Fruit fly (Drosophila melanogaster): ENCODE measurements around the gene TwdlZ.

TwdlZ gene

DNA sequence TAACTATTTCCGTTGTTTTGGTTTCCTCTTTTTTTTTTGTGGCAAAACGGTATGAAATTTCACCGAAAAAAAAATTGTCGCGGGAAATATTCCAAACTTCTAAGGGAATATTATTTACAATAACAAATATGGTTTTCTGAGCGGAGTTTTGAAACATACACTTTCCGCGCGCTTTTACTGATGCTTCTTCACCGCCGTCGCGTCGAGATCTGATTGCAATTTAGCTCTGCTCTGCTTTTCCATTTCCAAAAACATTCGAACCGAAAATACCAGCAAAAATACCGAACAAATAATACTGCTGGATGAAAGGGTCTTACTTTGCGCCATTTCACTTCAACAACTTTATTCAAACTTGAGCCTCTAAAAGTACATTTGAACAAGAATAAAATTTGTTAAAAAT lies 43.0 kb upstream of the TwdlZ start, which contains the start of gene Septin4 (continued):
- TF ChIP-seq ken (GFP tag; IDR thresholded peaks at IDR 0.05) (no peak), Ada2b (GFP tag; IDR thresholded peaks at IDR 0.05) (no peak), CG10209 (GFP tag; optimal IDR thresholded peaks at IDR 0.05) (no peak), CG2199 (GFP tag; IDR thresholded peaks at IDR 0.05) (no peak), jigr1 (GFP tag; IDR thresholded peaks at IDR 0.05) (no peak), sens (GFP tag) (peak; percentile 19), CoRest (tag; optimal IDR thresholded peaks at IDR 0.05) (no peak), CG10267 (tag; optimal IDR thresholded peaks at IDR 0.05) (no peak), her (GFP tag; optimal IDR thresholded peaks at IDR 0.05) (no peak), Elba2 (GFP tag; optimal IDR thresholded peaks at IDR 0.05) (no peak), CG11723 (GFP tag; optimal IDR thresholded peaks at IDR 0.05) (no peak), Ets65A (GFP tag) (peak; percentile 56), wdn (GFP tag; IDR thresholded peaks at IDR 0.05) (no peak), CG1024 (GFP tag; IDR thresholded peaks at IDR 0.05) (no peak), shn (GFP tag; optimal IDR thresholded peaks at IDR 0.05) (no peak), ato (GFP tag; IDR thresholded peaks at IDR 0.05; ENCODE audit: partially characterized antibody) (no peak), CG9817 (tag; optimal IDR thresholded peaks at IDR 0.05) (no peak), NC2α (GFP tag; optimal IDR thresholded peaks at IDR 0.05) (no peak), lmd (GFP tag; IDR thresholded peaks at IDR 0.05) (no peak), CG9727 (GFP tag; optimal IDR thresholded peaks at IDR 0.05) (no peak), ci (GFP tag; IDR thresholded peaks at IDR 0.05) (peak; percentile 28; the same call in 1 of the 3 replicates), vfl (GFP tag; optimal IDR thresholded peaks at IDR 0.05) (no peak), chinmo (GFP tag; IDR thresholded peaks at IDR 0.05; ENCODE audit: partially characterized antibody) (peak; percentile 65; the same call in 1 of the 4 replicates), CG13123 (GFP tag; optimal IDR thresholded peaks at IDR 0.05) (no peak), ftz-f1 (GFP tag; optimal IDR thresholded peaks at IDR 0.05) (no peak), lov (optimal IDR thresholded peaks at IDR 0.05) (no peak), lov (GFP tag; IDR thresholded peaks at IDR 0.05) (no peak), Xbp1 (GFP tag; optimal IDR thresholded peaks at IDR 0.05) (no peak), B-H2 (GFP tag; optimal IDR thresholded peaks at IDR 0.05) (no peak), CG8944 (GFP tag; optimal IDR thresholded peaks at IDR 0.05) (no peak), CG10462 (GFP tag; optimal IDR thresholded peaks at IDR 0.05) (no peak), CG11093 (GFP tag; IDR thresholded peaks at IDR 0.05) (no peak), CG18262 (tag; optimal IDR thresholded peaks at IDR 0.05) (no peak), CG13775 (GFP tag; optimal IDR thresholded peaks at IDR 0.05) (no peak), Xrp1 (GFP tag; IDR thresholded peaks at IDR 0.05) (no peak), chm (GFP tag; IDR thresholded peaks at IDR 0.05) (peak; percentile 48; the same call in 1 of the 2 replicates), Med (GFP tag) (peak; percentile 56), CG10979 (tag; optimal IDR thresholded peaks at IDR 0.05) (no peak), stwl (tag; optimal IDR thresholded peaks at IDR 0.05) (peak; percentile 14), CG43689 (GFP tag; IDR thresholded peaks at IDR 0.05) (no peak), Trl (optimal IDR thresholded peaks at IDR 0.05) (no peak), Trl (GFP tag; optimal IDR thresholded peaks at IDR 0.05) (no peak), zfh2 (GFP tag; optimal IDR thresholded peaks at IDR 0.05) (no peak), Jarid2 (GFP tag; optimal IDR thresholded peaks at IDR 0.05) (peak; percentile 74), h (optimal IDR thresholded peaks at IDR 0.05) (no peak), tx (GFP tag; optimal IDR thresholded peaks at IDR 0.05) (no peak), p53 (GFP tag; optimal IDR thresholded peaks at IDR 0.05) (no peak)

Measured in whole organism, embryonic.